Fruit fly (Drosophila melanogaster): ENCODE results near the gene CG5946.

- TF ChIP-seq CG8478 (optimal IDR thresholded peaks at IDR 0.05) = no peak
- no peak for TF ChIP-seq psq (optimal IDR thresholded peaks at IDR 0.05)
- TF ChIP-seq usp (GFP tag; optimal IDR thresholded peaks at IDR 0.05) = no peak
- TF ChIP-seq pan (optimal IDR thresholded peaks at IDR 0.05) = no peak
- no peak for TF ChIP-seq Dll (optimal IDR thresholded peaks at IDR 0.05)
Measured at dm6 chr3L:11795440-11795983, 26.6 kb downstream of the CG5946 start, which contains the start of gene Klp68D.
